Fruit fly (Drosophila melanogaster) whole organism, embryonic: ENCODE results near the gene CG12818.

Source experiments
- Ada2b ChIP-seq: fragments of 200-800 bp; sonication (Bioruptor generic); IDR thresholded peaks from 2 replicates; pipeline ENCODE4 v1.3.6; 2022; ENCODE audit warnings: missing biosample characterization, missing genetic modification characterization
- Antp ChIP-seq: fragments of 200-800 bp; sonication (Bioruptor generic); optimal IDR thresholded peaks from 3 replicates; lab custom pipeline; 2016; ENCODE audit warnings: missing biosample characterization, missing genetic modification characterization
- Bgb ChIP-seq: fragments of 200-800 bp; sonication (Bioruptor generic); IDR thresholded peaks from 2 replicates; pipeline ENCODE4 v1.3.6; 2022; ENCODE audit warnings: missing biosample characterization, missing genetic modification characterization; ENCODE audit not compliant: partially characterized antibody
- C15 ChIP-seq: fragments of 200-800 bp; sonication (Bioruptor generic); IDR thresholded peaks from 3 replicates; pipeline ENCODE4 v1.3.6; 2022; ENCODE audit warnings: missing biosample characterization, missing genetic modification characterization
- CG11723 ChIP-seq: fragments of 200-800 bp; sonication (Bioruptor generic); optimal IDR thresholded peaks from 2 replicates; lab custom pipeline; 2017; ENCODE audit warnings: missing biosample characterization, mild to moderate bottlenecking, missing genetic modification characterization
- CG12659 ChIP-seq: fragments of 200-800 bp; sonication (Bioruptor generic); optimal IDR thresholded peaks from 3 replicates; lab custom pipeline; 2017; ENCODE audit warnings: mild to moderate bottlenecking, missing biosample characterization, missing genetic modification reagents, missing genetic modification characterization
- CG15514 ChIP-seq: fragments of 200-800 bp; sonication (Bioruptor generic); optimal IDR thresholded peaks from 3 replicates; lab custom pipeline; 2017; ENCODE audit warnings: missing biosample characterization, missing genetic modification characterization, mild to moderate bottlenecking, moderate library complexity, missing genetic modification reagents
- CG16779 ChIP-seq: fragments of 200-800 bp; sonication (Bioruptor generic); IDR thresholded peaks from 2 replicates; pipeline ENCODE4 v1.3.6; 2022; ENCODE audit warnings: missing biosample characterization, missing genetic modification characterization
- CG16813 ChIP-seq: fragments of 200-800 bp; sonication (Bioruptor generic); IDR thresholded peaks from 3 replicates; pipeline ENCODE4 v1.3.6; 2022; ENCODE audit warnings: missing biosample characterization, missing genetic modification characterization; ENCODE audit not compliant: partially characterized antibody
- CG2116 ChIP-seq: fragments of 200-800 bp; sonication (Bioruptor generic); optimal IDR thresholded peaks from 3 replicates; lab custom pipeline; 2018; ENCODE audit warnings: missing biosample characterization, mild to moderate bottlenecking, missing genetic modification characterization
- CG2678 ChIP-seq: fragments of 200-800 bp; sonication (Bioruptor generic); optimal IDR thresholded peaks from 3 replicates; lab custom pipeline; 2019; ENCODE audit warnings: missing biosample characterization, mild to moderate bottlenecking, missing genetic modification characterization, moderate library complexity
- CG31224 ChIP-seq: fragments of 200-800 bp; sonication (Bioruptor generic); IDR thresholded peaks from 2 replicates; pipeline ENCODE4 v1.3.6; 2022; ENCODE audit warnings: missing biosample characterization, missing genetic modification characterization
- CG32532 ChIP-seq: fragments of 200-800 bp; sonication (Bioruptor generic); IDR thresholded peaks from 2 replicates; pipeline ENCODE4 v1.3.6; 2022; ENCODE audit warnings: missing biosample characterization, missing genetic modification characterization
- CG32767 ChIP-seq: fragments of 200-800 bp; sonication (Bioruptor generic); IDR thresholded peaks from 2 replicates; pipeline ENCODE4 v1.3.6; 2022; ENCODE audit warnings: missing biosample characterization, missing genetic modification characterization
- CG4820 ChIP-seq: fragments of 200-800 bp; sonication (Bioruptor generic); optimal IDR thresholded peaks from 3 replicates; lab custom pipeline; 2016; ENCODE audit warnings: missing biosample characterization, missing genetic modification characterization
- CG5180 ChIP-seq: fragments of 200-800 bp; sonication (Bioruptor generic); optimal IDR thresholded peaks from 3 replicates; lab custom pipeline; 2017; ENCODE audit warnings: missing biosample characterization, missing genetic modification characterization, mild to moderate bottlenecking, moderate library complexity, missing genetic modification reagents
- CG5245 ChIP-seq: fragments of 200-800 bp; sonication (Bioruptor generic); optimal IDR thresholded peaks from 3 replicates; lab custom pipeline; 2016; ENCODE audit warnings: missing biosample characterization, missing genetic modification characterization
- CG8281 ChIP-seq: fragments of 200-800 bp; sonication (Bioruptor generic); optimal IDR thresholded peaks from 2 replicates; lab custom pipeline; 2018; ENCODE audit warnings: missing biosample characterization, mild to moderate bottlenecking, missing genetic modification characterization, moderate library complexity
- CG8765 ChIP-seq: fragments of 200-800 bp; sonication (Bioruptor generic); IDR thresholded peaks from 2 replicates; pipeline ENCODE4 v1.3.6; 2022; ENCODE audit warnings: missing biosample characterization, missing genetic modification characterization
- CG8944 ChIP-seq: fragments of 200-800 bp; sonication (Bioruptor generic); optimal IDR thresholded peaks from 3 replicates; lab custom pipeline; 2016; ENCODE audit warnings: missing biosample characterization, missing genetic modification characterization
- CoRest ChIP-seq: fragments of 200-800 bp; sonication (Bioruptor generic); optimal IDR thresholded peaks from 3 replicates; lab custom pipeline; 2018; ENCODE audit warnings: missing biosample characterization, mild to moderate bottlenecking, missing genetic modification characterization, moderate library complexity
- D ChIP-seq, 2 experiments: fragments of 200-800 bp in 1 of 2; fragments of >200 bp in 1 of 2; sonication (Bioruptor generic) in 1 of 2; optimal IDR thresholded peaks; 2 replicates in 1 of 2; 3 replicates in 1 of 2; lab custom pipeline; 2017; ENCODE audit warnings: mild to moderate bottlenecking in 1 of 2, missing biosample characterization in 1 of 2, missing genetic modification characterization in 1 of 2, missing genetic modification reagents in 1 of 2
- Dip3 ChIP-seq: fragments of 200-800 bp; sonication (Bioruptor generic); optimal IDR thresholded peaks from 3 replicates; lab custom pipeline; 2016; ENCODE audit warnings: missing biosample characterization, missing genetic modification characterization
- Doc3 ChIP-seq: fragments of 200-800 bp; sonication (Bioruptor generic); IDR thresholded peaks from 3 replicates; pipeline ENCODE4 v1.3.6; 2022; ENCODE audit warnings: missing biosample characterization, missing genetic modification characterization; ENCODE audit not compliant: partially characterized antibody
- GATAe ChIP-seq: fragments of 200-800 bp; sonication (Bioruptor generic); conservative IDR thresholded peaks from 2 replicates; pipeline ENCODE4 v1.3.6; 2022; ENCODE audit warnings: missing biosample characterization, missing genetic modification characterization
- HmgD ChIP-seq: fragments of 200-800 bp; sonication (Bioruptor generic); optimal IDR thresholded peaks from 3 replicates; lab custom pipeline; 2016; ENCODE audit warnings: missing biosample characterization, missing genetic modification characterization
- Nf-YA ChIP-seq: fragments of 200-800 bp; sonication (Bioruptor generic); IDR thresholded peaks from 2 replicates; pipeline ENCODE4 v1.3.6; 2022; ENCODE audit warnings: missing biosample characterization, missing genetic modification characterization
- Oli ChIP-seq: fragments of 200-800 bp; sonication (Bioruptor generic); optimal IDR thresholded peaks from 2 replicates; lab custom pipeline; 2018; ENCODE audit warnings: missing biosample characterization, mild to moderate bottlenecking, missing genetic modification characterization, moderate library complexity
- Trl ChIP-seq, 3 experiments: fragments of >200 bp in 2 of 3; fragments of 200-800 bp in 1 of 3; sonication (Bioruptor generic) in 1 of 3; optimal IDR thresholded peaks; 2 replicates in 1 of 3; 3 replicates in 2 of 3; lab custom pipeline; 2016 to 2017; ENCODE audit warnings: missing biosample characterization in 1 of 3, missing genetic modification characterization in 1 of 3
- br ChIP-seq: fragments of >200 bp; optimal IDR thresholded peaks from 2 replicates; lab custom pipeline; 2017
- btn ChIP-seq: fragments of 200-800 bp; sonication (Bioruptor generic); optimal IDR thresholded peaks from 2 replicates; lab custom pipeline; 2016; ENCODE audit warnings: missing biosample characterization, missing genetic modification characterization
- crc ChIP-seq: fragments of 200-800 bp; sonication (Bioruptor generic); optimal IDR thresholded peaks from 2 replicates; lab custom pipeline; 2016; ENCODE audit warnings: missing biosample characterization, missing genetic modification characterization
- dm ChIP-seq: fragments of 200-800 bp; sonication (Bioruptor generic); optimal IDR thresholded peaks from 3 replicates; lab custom pipeline; 2016; ENCODE audit warnings: missing biosample characterization, missing genetic modification characterization
- ftz-f1 ChIP-seq: fragments of 200-800 bp; sonication (Bioruptor generic); optimal IDR thresholded peaks from 2 replicates; lab custom pipeline; 2016; ENCODE audit warnings: missing biosample characterization, missing genetic modification characterization
- gce ChIP-seq: fragments of 200-800 bp; sonication (Bioruptor generic); IDR thresholded peaks from 3 replicates; pipeline ENCODE4 v1.3.6; 2022; ENCODE audit warnings: missing biosample characterization, missing genetic modification characterization
- h ChIP-seq: fragments of >200 bp; optimal IDR thresholded peaks from 2 replicates; lab custom pipeline; 2017
- hbn ChIP-seq: fragments of 200-800 bp; sonication (Bioruptor generic); IDR thresholded peaks from 2 replicates; pipeline ENCODE4 v1.3.6; 2022; ENCODE audit warnings: missing biosample characterization, missing genetic modification characterization; ENCODE audit not compliant: partially characterized antibody
- maf-S ChIP-seq: fragments of 200-800 bp; sonication (Bioruptor generic); optimal IDR thresholded peaks from 2 replicates; lab custom pipeline; 2016; ENCODE audit warnings: missing biosample characterization, missing genetic modification characterization
- odd ChIP-seq: fragments of 200-800 bp; sonication (Bioruptor generic); optimal IDR thresholded peaks from 2 replicates; lab custom pipeline; 2017; ENCODE audit warnings: missing biosample characterization, mild to moderate bottlenecking, missing genetic modification characterization
- pan ChIP-seq, 4 experiments: fragments of >200 bp in 3 of 4; fragments of 200-800 bp in 1 of 4; sonication (Bioruptor generic) in 1 of 4; optimal IDR thresholded peaks in 3 of 4; IDR thresholded peaks in 1 of 4; 2 replicates each; pipeline versions ENCODE4 v1.3.6 to Lab custom; 2017 to 2022; ENCODE audit warnings: missing biosample characterization in 2 of 4, missing genetic modification characterization in 2 of 4, mixed read lengths in 1 of 4
- pnt ChIP-seq: fragments of 200-800 bp; sonication (Bioruptor generic); optimal IDR thresholded peaks from 3 replicates; lab custom pipeline; 2016; ENCODE audit warnings: missing biosample characterization, missing genetic modification characterization
- psq ChIP-seq: fragments of 200-800 bp; sonication (Bioruptor generic); optimal IDR thresholded peaks from 2 replicates; lab custom pipeline; 2017; ENCODE audit warnings: missing biosample characterization, missing genetic modification characterization
- ro ChIP-seq: fragments of 200-800 bp; sonication (Bioruptor generic); IDR thresholded peaks from 2 replicates; pipeline ENCODE4 v1.3.6; 2022; ENCODE audit warnings: missing biosample characterization, missing genetic modification characterization
- sqz ChIP-seq: fragments of 200-800 bp; sonication (Bioruptor generic); optimal IDR thresholded peaks from 3 replicates; lab custom pipeline; 2018; ENCODE audit warnings: missing biosample characterization, mild to moderate bottlenecking, missing genetic modification characterization
- ssp ChIP-seq: fragments of 200-800 bp; sonication (Bioruptor generic); IDR thresholded peaks from 2 replicates; pipeline ENCODE4 v1.3.6; 2022; ENCODE audit warnings: missing biosample characterization, missing genetic modification characterization
- tin ChIP-seq: fragments of 200-800 bp; sonication (Bioruptor generic); optimal IDR thresholded peaks from 3 replicates; lab custom pipeline; 2016; ENCODE audit warnings: missing biosample characterization, missing genetic modification characterization
- trem ChIP-seq: fragments of 200-800 bp; optimal IDR thresholded peaks from 3 replicates; lab custom pipeline; 2019; ENCODE audit warnings: missing biosample characterization, mild to moderate bottlenecking, missing genetic modification characterization, moderate library complexity
- vfl ChIP-seq: fragments of 200-800 bp; sonication (Bioruptor generic); optimal IDR thresholded peaks from 2 replicates; lab custom pipeline; 2016; ENCODE audit warnings: missing biosample characterization, missing genetic modification characterization
- wdn ChIP-seq: fragments of 200-800 bp; sonication (Bioruptor generic); IDR thresholded peaks from 2 replicates; pipeline ENCODE4 v1.3.6; 2022; ENCODE audit warnings: missing biosample characterization, missing genetic modification characterization
- zf30C ChIP-seq: fragments of 200-800 bp; sonication (Bioruptor generic); optimal IDR thresholded peaks from 3 replicates; lab custom pipeline; 2018; ENCODE audit warnings: missing biosample characterization, mild to moderate bottlenecking, missing genetic modification characterization

The CG12818 gene

dm6 chr3R:10332823-10333263 is 1.5 kb downstream of the CG12818 start, which contains the start of gene sle (continued):
- TF ChIP-seq CG2678 (tag; lab: Kevin White, UChicago) (no peak), CG12659 (GFP tag; lab: Kevin White, UChicago) (peak; percentile 65), Bgb (no peak), trem (peak; percentile 81), pan (optimal IDR thresholded peaks at IDR 0.05; lab: Kevin White, UChicago) (no peak), pan (GFP tag; optimal IDR thresholded peaks at IDR 0.05 in 1 of 2, IDR thresholded peaks at IDR 0.05 in 1 of 2) (peak in 1 of 2 experiments; percentile 49), ro (no peak), odd (GFP tag; lab: Kevin White, UChicago) (no peak), Antp (GFP tag; lab: Kevin White, UChicago) (peak; percentile 62), CG4820 (GFP tag; lab: Kevin White, UChicago) (peak; percentile 48), zf30C (GFP tag; lab: Kevin White, UChicago) (no peak), Ada2b (GFP tag; lab: Robert Waterston, UW) (no peak), CG2116 (GFP tag; lab: Kevin White, UChicago) (peak; percentile 95), CG15514 (GFP tag; lab: Kevin White, UChicago) (peak; percentile 83), ssp (GFP tag; lab: Robert Waterston, UW) (no peak), gce (GFP tag; lab: Robert Waterston, UW) (no peak), CG32767 (GFP tag; lab: Robert Waterston, UW) (no peak), ftz-f1 (GFP tag; lab: Kevin White, UChicago) (no peak), CG8944 (GFP tag; lab: Kevin White, UChicago) (peak; percentile 38), Dip3 (GFP tag; lab: Kevin White, UChicago) (peak; percentile 70), Doc3 (GFP tag; lab: Robert Waterston, UW) (peak; percentile 43; the same call in 1 of the 3 replicates), vfl (GFP tag; lab: Kevin White, UChicago) (peak; percentile 32), h (lab: Kevin White, UChicago) (no peak), br (no peak), btn (GFP tag; lab: Kevin White, UChicago) (peak; percentile 21), wdn (GFP tag; lab: Robert Waterston, UW) (no peak), CG5180 (no peak), dm (peak; percentile 79), sqz (GFP tag; lab: Kevin White, UChicago) (no peak), crc (GFP tag; lab: Kevin White, UChicago) (no peak), CG8281 (tag; lab: Kevin White, UChicago) (no peak), GATAe (no peak), C15 (GFP tag; lab: Robert Waterston, UW) (no peak), maf-S (peak; percentile 50), CG32532 (GFP tag; lab: Robert Waterston, UW) (no peak), CG8765 (GFP tag; lab: Robert Waterston, UW) (no peak), Nf-YA (GFP tag; lab: Robert Waterston, UW) (no peak), CG11723 (GFP tag; lab: Kevin White, UChicago) (no peak), CG5245 (peak; percentile 30), pnt (GFP tag; lab: Kevin White, UChicago) (no peak), CG16779 (GFP tag; lab: Robert Waterston, UW) (no peak), CoRest (peak; percentile 80), Oli (peak; percentile 27), D (optimal IDR thresholded peaks at IDR 0.05; lab: Kevin White, UChicago) (no peak), D (GFP tag; optimal IDR thresholded peaks at IDR 0.05; lab: Kevin White, UChicago) (no peak), Trl (optimal IDR thresholded peaks at IDR 0.05; lab: Kevin White, UChicago) (no peak), Trl (GFP tag; optimal IDR thresholded peaks at IDR 0.05; lab: Kevin White, UChicago) (peak; percentile 61), CG31224 (no peak), tin (GFP tag; lab: Kevin White, UChicago) (peak; percentile 54), HmgD (GFP tag; lab: Kevin White, UChicago) (peak; percentile 24), psq (GFP tag; lab: Kevin White, UChicago) (no peak), hbn (no peak), CG16813 (GFP tag; lab: Robert Waterston, UW) (peak; percentile 59)
